Worm (Caenorhabditis elegans) whole organism, mixed stage, embryonic: Measurements from ENCODE around the gene F20B10.3.

ENCODE experiments used
- bed-3 ChIP-seq: fragments of 200-800 bp; sonication (Bioruptor generic); optimal IDR thresholded peaks from 3 replicates; lab custom pipeline; 2018; ENCODE audit warnings: mild to moderate bottlenecking, missing genetic modification characterization, moderate library complexity, missing compliant biosample characterization
- blmp-1 ChIP-seq: fragments of 150-350 bp; optimal IDR thresholded peaks from 2 replicates; lab custom pipeline; 2014; ENCODE audit warnings: missing biosample characterization, missing genetic modification characterization
- ceh-39 ChIP-seq: fragments of 150-350 bp; optimal IDR thresholded peaks from 2 replicates; lab custom pipeline; 2014; ENCODE audit warnings: missing biosample characterization, missing genetic modification characterization
- ceh-43 ChIP-seq: fragments of 200-800 bp; sonication (Bioruptor generic); optimal IDR thresholded peaks from 2 replicates; lab custom pipeline; 2018; ENCODE audit warnings: mild to moderate bottlenecking, missing genetic modification characterization, moderate library complexity, missing compliant biosample characterization
- ceh-83 ChIP-seq: fragments of 200-800 bp; sonication (Bioruptor generic); optimal IDR thresholded peaks from 2 replicates; lab custom pipeline; 2018; ENCODE audit warnings: mild to moderate bottlenecking, missing genetic modification characterization, missing compliant biosample characterization
- ces-1 ChIP-seq: fragments of 150-350 bp; optimal IDR thresholded peaks from 2 replicates; lab custom pipeline; 2014; ENCODE audit warnings: missing biosample characterization, missing genetic modification reagents, missing genetic modification characterization
- elt-1 ChIP-seq: sonication (generic microtip); optimal IDR thresholded peaks from 2 replicates; lab custom pipeline; 2017; ENCODE audit warnings: missing genetic modification characterization, mild to moderate bottlenecking, missing compliant biosample characterization, antibody characterized with exemption, moderate library complexity, borderline replicate concordance; ENCODE audit not compliant: insufficient read depth
- flh-1 ChIP-seq: fragments of 200-800 bp; sonication (Bioruptor generic); optimal IDR thresholded peaks from 2 replicates; lab custom pipeline; 2018; ENCODE audit warnings: mild to moderate bottlenecking, missing genetic modification characterization, moderate library complexity, missing compliant biosample characterization
- ham-2 ChIP-seq: fragments of 200-800 bp; sonication (Bioruptor generic); optimal IDR thresholded peaks from 2 replicates; lab custom pipeline; 2018; ENCODE audit warnings: mild to moderate bottlenecking, missing genetic modification characterization, missing compliant biosample characterization
- hlh-1 ChIP-seq: fragments of 150-350 bp; optimal IDR thresholded peaks from 2 replicates; lab custom pipeline; 2014; ENCODE audit warnings: missing biosample characterization, missing genetic modification reagents, missing genetic modification characterization
- lin-13 ChIP-seq: fragments of 150-350 bp; optimal IDR thresholded peaks from 2 replicates; lab custom pipeline; 2014; ENCODE audit warnings: missing biosample characterization, missing genetic modification characterization
- lin-32 ChIP-seq: fragments of 200-800 bp; sonication (Bioruptor generic); optimal IDR thresholded peaks from 2 replicates; lab custom pipeline; 2018; ENCODE audit warnings: mild to moderate bottlenecking, missing genetic modification characterization, missing compliant biosample characterization
- lsy-2 ChIP-seq: fragments of 150-350 bp; optimal IDR thresholded peaks from 2 replicates; lab custom pipeline; 2014; ENCODE audit warnings: missing biosample characterization, missing genetic modification characterization
- mab-5 ChIP-seq: fragments of 150-350 bp; optimal IDR thresholded peaks from 2 replicates; lab custom pipeline; 2014; ENCODE audit warnings: missing biosample characterization, missing genetic modification characterization
- mep-1 ChIP-seq: fragments of 150-350 bp; optimal IDR thresholded peaks from 2 replicates; lab custom pipeline; 2017; ENCODE audit warnings: missing biosample characterization, missing genetic modification reagents, missing genetic modification characterization, inconsistent platforms
- mls-2 ChIP-seq: sonication (generic microtip); optimal IDR thresholded peaks from 2 replicates; lab custom pipeline; 2016; ENCODE audit warnings: mild to moderate bottlenecking, missing genetic modification characterization, moderate library complexity, missing compliant biosample characterization
- nhr-12 ChIP-seq: fragments of 150-350 bp; optimal IDR thresholded peaks from 2 replicates; lab custom pipeline; 2014; ENCODE audit warnings: missing biosample characterization, missing genetic modification characterization
- nhr-2 ChIP-seq: fragments of 150-350 bp; optimal IDR thresholded peaks from 2 replicates; lab custom pipeline; 2014; ENCODE audit warnings: missing biosample characterization, missing genetic modification characterization
- nhr-237 ChIP-seq: fragments of 150-350 bp; optimal IDR thresholded peaks from 2 replicates; lab custom pipeline; 2014; ENCODE audit warnings: missing biosample characterization, missing genetic modification characterization
- nhr-28 ChIP-seq: fragments of 150-350 bp; optimal IDR thresholded peaks from 2 replicates; lab custom pipeline; 2014; ENCODE audit warnings: missing biosample characterization, missing genetic modification characterization
- nhr-76 ChIP-seq: sonication (generic microtip); optimal IDR thresholded peaks from 2 replicates; lab custom pipeline; 2017; ENCODE audit warnings: missing biosample characterization, missing genetic modification characterization
- sem-2 ChIP-seq: fragments of 200-800 bp; sonication (Bioruptor generic); optimal IDR thresholded peaks from 2 replicates; lab custom pipeline; 2018; ENCODE audit warnings: mild to moderate bottlenecking, missing genetic modification characterization, missing compliant biosample characterization
- snpc-4 ChIP-seq: fragments of 150-350 bp; optimal IDR thresholded peaks from 2 replicates; lab custom pipeline; 2014; ENCODE audit warnings: missing biosample characterization, missing genetic modification characterization
- sptf-1 ChIP-seq: sonication (generic microtip); optimal IDR thresholded peaks from 2 replicates; lab custom pipeline; 2017; ENCODE audit warnings: mild to moderate bottlenecking, missing genetic modification characterization, moderate library complexity, missing compliant biosample characterization
- tbx-8 ChIP-seq: fragments of 200-800 bp; sonication (Bioruptor generic); optimal IDR thresholded peaks from 2 replicates; lab custom pipeline; 2018; ENCODE audit warnings: mild to moderate bottlenecking, missing genetic modification characterization, moderate library complexity, missing compliant biosample characterization
- unc-120 ChIP-seq: sonication (generic microtip); optimal IDR thresholded peaks from 2 replicates; lab custom pipeline; 2017; ENCODE audit warnings: missing genetic modification characterization, missing compliant biosample characterization; ENCODE audit not compliant: poor library complexity, severe bottlenecking
- unc-39 ChIP-seq: fragments of 150-350 bp; optimal IDR thresholded peaks from 2 replicates; lab custom pipeline; 2014; ENCODE audit warnings: missing biosample characterization, missing genetic modification characterization
- unc-62 ChIP-seq: fragments of 150-350 bp; optimal IDR thresholded peaks from 2 replicates; lab custom pipeline; 2014; ENCODE audit warnings: missing biosample characterization, missing genetic modification reagents, missing genetic modification characterization
- zip-8 ChIP-seq: fragments of 150-350 bp; optimal IDR thresholded peaks from 2 replicates; lab custom pipeline; 2014; ENCODE audit warnings: missing biosample characterization, missing genetic modification characterization

F20B10.3 gene

DNA sequence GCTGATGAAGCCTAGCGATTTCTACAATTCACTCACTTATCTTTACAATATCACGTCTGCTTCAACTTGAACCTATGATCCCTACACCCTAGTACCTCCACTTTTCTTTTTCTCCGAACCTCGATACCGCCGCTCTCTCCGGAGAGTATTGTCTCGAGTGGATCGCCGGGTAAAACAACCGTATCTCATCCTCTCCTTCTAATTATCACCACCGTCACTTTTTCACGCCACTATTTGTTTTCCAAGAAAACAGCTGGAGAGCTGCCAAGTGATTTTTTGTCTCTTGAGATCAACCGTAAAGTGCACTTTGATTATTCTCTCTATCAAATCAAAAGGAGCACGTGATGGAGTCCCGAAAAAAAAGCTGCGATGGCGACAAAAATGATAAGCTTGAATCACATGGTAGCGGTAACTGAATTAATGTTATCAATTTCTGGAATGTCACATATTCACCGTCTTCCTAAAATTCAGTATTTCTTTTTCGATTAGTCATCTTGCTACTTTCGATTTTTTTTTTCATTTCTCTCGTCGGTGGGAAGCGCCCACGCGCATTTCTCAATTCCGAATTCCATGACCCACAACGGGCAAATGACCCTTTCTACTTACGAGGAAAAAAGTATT, 31.6 kb downstream of the F20B10.3 start:
- no peak for TF ChIP-seq nhr-28
- TF ChIP-seq nhr-237 (tag; lab: Kevin White, UChicago), result no peak
- TF ChIP-seq unc-120, result no peak
- TF ChIP-seq lin-32 (GFP tag; lab: Kevin White, UChicago), result no peak
- no peak for TF ChIP-seq sptf-1
- TF ChIP-seq hlh-1 (tag; lab: Kevin White, UChicago), result no peak
- no peak for TF ChIP-seq bed-3 (GFP tag; lab: Kevin White, UChicago)
- TF ChIP-seq ceh-43 (GFP tag; lab: Kevin White, UChicago), result no peak
- no peak for TF ChIP-seq sem-2 (GFP tag; lab: Kevin White, UChicago)

DNA sequence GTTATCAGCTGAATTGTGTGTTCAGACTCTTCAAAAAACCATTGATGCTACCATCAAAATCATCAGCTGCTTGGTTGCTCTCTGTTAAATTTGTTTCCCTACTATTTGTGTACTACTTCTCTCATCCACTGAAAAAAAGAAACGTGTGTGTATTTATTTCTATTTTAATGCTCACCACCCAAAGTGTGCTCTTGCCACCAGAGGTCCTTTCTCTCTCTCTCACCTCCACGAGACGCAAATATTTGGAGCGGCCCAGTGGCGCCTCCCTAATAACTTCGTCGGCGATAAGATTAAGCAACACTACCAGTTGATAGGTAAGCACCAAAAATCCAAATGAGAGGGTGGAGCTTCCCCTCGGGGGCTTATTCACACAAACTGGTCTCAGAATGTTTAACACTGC, 32.8 kb downstream of the F20B10.3 start:
- TF ChIP-seq flh-1 (no peak), nhr-12 (tag; lab: Kevin White, UChicago) (no peak)
- TF ChIP-seq, all 35 proteins: peak for 0

DNA sequence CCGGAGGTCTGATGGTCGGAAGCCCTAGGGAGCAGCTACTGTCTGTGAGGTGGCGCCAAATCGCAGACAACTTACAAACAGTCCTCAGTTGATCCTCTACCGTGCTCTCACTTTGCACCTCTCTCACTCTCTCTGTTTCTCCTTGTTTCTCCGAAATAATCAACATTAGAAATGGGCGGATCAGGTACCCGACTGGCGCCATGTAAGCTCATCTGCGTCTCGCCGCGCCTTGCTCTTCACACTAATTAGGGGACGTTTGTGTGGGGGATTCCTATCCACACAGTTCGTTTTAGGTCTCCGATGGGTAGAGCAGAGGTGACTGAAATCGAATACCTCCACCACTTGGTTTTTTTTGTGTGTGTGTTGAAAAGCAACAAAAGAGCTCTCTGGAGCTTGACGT, 34.0 kb downstream of the F20B10.3 start:
- TF ChIP-seq unc-62, result no peak
- TF ChIP-seq nhr-76 (tag; lab: Kevin White, UChicago), result no peak
- no peak for TF ChIP-seq unc-120
- TF ChIP-seq nhr-28, result no peak
- TF ChIP-seq sem-2 (GFP tag; lab: Kevin White, UChicago), result no peak
- no peak for TF ChIP-seq lsy-2
- TF ChIP-seq flh-1, result no peak
- TF ChIP-seq sptf-1, result no peak

DNA sequence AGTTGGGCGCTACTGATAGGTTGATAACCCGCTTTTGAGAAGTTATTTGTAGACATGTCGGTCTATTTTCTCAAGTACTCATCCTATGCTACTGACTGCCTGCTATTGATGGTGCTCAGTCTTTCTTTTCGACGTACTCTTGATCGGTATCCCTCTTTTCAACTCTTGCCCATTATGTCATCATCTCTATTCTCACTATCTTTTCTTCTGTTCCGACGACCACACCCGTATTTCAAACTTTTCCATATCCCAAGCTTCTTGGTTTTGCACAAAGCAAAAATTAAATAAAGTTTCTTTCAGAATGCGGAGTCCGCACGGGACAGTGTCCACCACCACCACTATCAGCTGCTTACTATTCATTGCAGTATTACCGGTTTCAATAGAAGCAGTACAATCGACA, 34.9 kb downstream of the F20B10.3 start, which contains the start of gene F35G2.1:
F35G2.1 (plus strand) TSS at position 301 of the 400 bp plus-strand sequence.
- TF ChIP-seq ceh-43 (GFP tag; lab: Kevin White, UChicago), result no peak
- TF ChIP-seq nhr-2 (tag; lab: Kevin White, UChicago), result no peak
- no peak for TF ChIP-seq mab-5 (tag; lab: Kevin White, UChicago)
- TF ChIP-seq mep-1 (tag; lab: Kevin White, UChicago), result no peak
- no peak for TF ChIP-seq flh-1
- no peak for TF ChIP-seq ces-1 (GFP tag; lab: Kevin White, UChicago)
- TF ChIP-seq blmp-1 (tag; lab: Kevin White, UChicago), result no peak
- no peak for TF ChIP-seq mls-2 (tag; lab: Kevin White, UChicago)
- TF ChIP-seq nhr-76 (tag; lab: Kevin White, UChicago), result no peak
- TF ChIP-seq ceh-39, result no peak
- no peak for TF ChIP-seq ceh-83 (GFP tag; lab: Kevin White, UChicago)
- no peak for TF ChIP-seq nhr-12 (tag; lab: Kevin White, UChicago)
- no peak for TF ChIP-seq tbx-8 (GFP tag; lab: Kevin White, UChicago)
- no peak for TF ChIP-seq unc-39 (tag; lab: Kevin White, UChicago)
- TF ChIP-seq unc-120, result no peak
- TF ChIP-seq nhr-28, result no peak
- TF ChIP-seq elt-1 (tag; lab: Kevin White, UChicago), result no peak

DNA sequence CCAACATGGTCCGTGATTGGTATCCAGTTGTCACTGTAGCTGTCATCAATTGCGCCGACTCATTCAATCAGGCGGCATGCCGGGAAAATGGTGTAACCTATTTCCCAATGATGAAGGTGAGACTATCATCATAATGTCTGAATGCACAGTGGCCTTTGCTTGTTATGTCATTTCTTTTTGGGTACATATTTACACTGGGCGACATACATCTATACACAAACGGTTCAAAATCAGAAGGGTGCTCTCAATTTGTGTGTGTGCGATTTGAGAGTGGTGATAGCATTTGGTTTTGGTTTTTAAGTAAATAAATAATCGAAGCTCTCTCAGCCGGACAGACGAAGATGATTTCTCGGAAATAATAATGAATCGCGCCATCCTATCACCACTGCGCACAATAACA, 35.9 kb downstream of the F20B10.3 start:
- TF ChIP-seq lsy-2, result no peak
- no peak for TF ChIP-seq ham-2 (GFP tag; lab: Kevin White, UChicago)
- no peak for TF ChIP-seq tbx-8 (GFP tag; lab: Kevin White, UChicago)
- TF ChIP-seq nhr-12 (tag; lab: Kevin White, UChicago), result no peak
- TF ChIP-seq unc-62, result no peak
- TF ChIP-seq snpc-4 (tag; lab: Kevin White, UChicago), result no peak
- TF ChIP-seq blmp-1 (tag; lab: Kevin White, UChicago), result no peak
- TF ChIP-seq elt-1 (tag; lab: Kevin White, UChicago), result no peak
- no peak for TF ChIP-seq zip-8 (tag; lab: Kevin White, UChicago)

DNA sequence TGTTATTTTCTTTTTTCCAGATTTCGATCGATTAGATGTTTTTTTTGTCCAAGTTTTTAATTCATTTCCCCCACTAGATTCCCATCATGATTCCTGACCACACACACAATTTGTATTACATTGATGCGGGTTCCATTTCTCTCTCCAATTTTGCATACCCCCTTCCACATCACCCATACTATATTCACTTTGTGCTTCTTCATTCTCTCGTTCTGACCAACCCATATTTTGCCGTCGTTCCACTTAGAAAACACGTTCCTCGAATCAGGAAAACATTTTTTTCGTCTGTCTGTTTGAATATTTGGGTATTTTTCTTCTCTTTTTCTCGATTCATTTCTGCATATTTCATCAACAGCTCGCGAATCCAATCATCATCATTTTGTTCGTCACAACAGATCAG, 39.4 kb downstream of the F20B10.3 start:
- TF ChIP-seq ceh-83 (GFP tag; lab: Kevin White, UChicago) (no peak), flh-1 (no peak), sem-2 (GFP tag; lab: Kevin White, UChicago) (no peak), elt-1 (tag; lab: Kevin White, UChicago) (no peak), mep-1 (tag; lab: Kevin White, UChicago) (no peak), mls-2 (tag; lab: Kevin White, UChicago) (no peak), bed-3 (GFP tag; lab: Kevin White, UChicago) (no peak), lin-13 (tag; lab: Kevin White, UChicago) (no peak), nhr-237 (tag; lab: Kevin White, UChicago) (no peak), zip-8 (tag; lab: Kevin White, UChicago) (no peak), ceh-43 (GFP tag; lab: Kevin White, UChicago) (no peak), blmp-1 (tag; lab: Kevin White, UChicago) (no peak), snpc-4 (tag; lab: Kevin White, UChicago) (no peak), ham-2 (GFP tag; lab: Kevin White, UChicago) (no peak), tbx-8 (GFP tag; lab: Kevin White, UChicago) (no peak), nhr-12 (tag; lab: Kevin White, UChicago) (no peak), nhr-76 (tag; lab: Kevin White, UChicago) (no peak)
